Worm (Caenorhabditis elegans) whole organism, L2 larva: ENCODE data around the gene hlh-30.

Experiments used
- C34F6.9 ChIP-seq: fragments of 150-350 bp; optimal IDR thresholded peaks from 2 replicates; lab custom pipeline; 2014; ENCODE audit warnings: missing biosample characterization, missing genetic modification characterization
- F13H6.1 ChIP-seq: sonication (generic microtip); optimal IDR thresholded peaks from 2 replicates; lab custom pipeline; 2016; ENCODE audit warnings: missing genetic modification characterization, missing compliant biosample characterization
- ZK546.5 ChIP-seq: sonication (generic microtip); optimal IDR thresholded peaks from 2 replicates; lab custom pipeline; 2017; ENCODE audit warnings: missing biosample characterization, missing genetic modification characterization
- alr-1 ChIP-seq: fragments of 150-350 bp; optimal IDR thresholded peaks from 2 replicates; lab custom pipeline; 2014; ENCODE audit warnings: missing biosample characterization, missing genetic modification characterization
- aly-2 ChIP-seq: fragments of 150-350 bp; optimal IDR thresholded peaks from 2 replicates; lab custom pipeline; 2014; ENCODE audit warnings: missing biosample characterization, missing genetic modification characterization
- ama-1 ChIP-seq: fragments of 150-350 bp; optimal IDR thresholded peaks from 2 replicates; lab custom pipeline; 2018; ENCODE audit warnings: inconsistent platforms
- blmp-1 ChIP-seq: sonication (generic microtip); optimal IDR thresholded peaks from 2 replicates; lab custom pipeline; 2017; ENCODE audit warnings: missing genetic modification characterization, mild to moderate bottlenecking, missing compliant biosample characterization, antibody characterized with exemption, moderate library complexity; ENCODE audit not compliant: insufficient read depth
- ceh-16 ChIP-seq: fragments of 150-350 bp; optimal IDR thresholded peaks from 2 replicates; lab custom pipeline; 2014; ENCODE audit warnings: missing biosample characterization, missing genetic modification characterization
- ceh-82 ChIP-seq: fragments of 150-350 bp; optimal IDR thresholded peaks from 2 replicates; lab custom pipeline; 2014; ENCODE audit warnings: missing biosample characterization, missing genetic modification characterization
- dmd-4 ChIP-seq: sonication (generic microtip); optimal IDR thresholded peaks from 2 replicates; lab custom pipeline; 2017; ENCODE audit warnings: missing biosample characterization, missing genetic modification characterization
- egl-27 ChIP-seq: sonication (generic microtip); optimal IDR thresholded peaks from 3 replicates; lab custom pipeline; 2017; ENCODE audit warnings: missing biosample characterization, missing genetic modification reagents, missing genetic modification characterization
- elt-1 ChIP-seq: fragments of 150-350 bp; optimal IDR thresholded peaks from 2 replicates; lab custom pipeline; 2014; ENCODE audit warnings: missing biosample characterization, missing genetic modification characterization
- elt-3 ChIP-seq: sonication (generic microtip); optimal IDR thresholded peaks from 2 replicates; lab custom pipeline; 2017; ENCODE audit warnings: missing biosample characterization, missing genetic modification characterization
- fos-1 ChIP-seq: fragments of 150-350 bp; optimal IDR thresholded peaks from 2 replicates; lab custom pipeline; 2014; ENCODE audit warnings: missing biosample characterization, missing genetic modification characterization
- gmeb-1 ChIP-seq: fragments of 150-350 bp; optimal IDR thresholded peaks from 2 replicates; lab custom pipeline; 2014; ENCODE audit warnings: missing biosample characterization, missing genetic modification characterization
- lin-13 ChIP-seq: fragments of 150-350 bp; optimal IDR thresholded peaks from 2 replicates; lab custom pipeline; 2014; ENCODE audit warnings: missing biosample characterization, missing genetic modification reagents, missing genetic modification characterization
- lin-39 ChIP-seq: fragments of 150-350 bp; optimal IDR thresholded peaks from 2 replicates; lab custom pipeline; 2014; ENCODE audit warnings: missing biosample characterization, missing genetic modification reagents, missing genetic modification characterization
- mab-5 ChIP-seq: fragments of 150-350 bp; optimal IDR thresholded peaks from 2 replicates; lab custom pipeline; 2014; ENCODE audit warnings: missing biosample characterization, missing genetic modification characterization
- mbf-1 ChIP-seq: sonication (generic microtip); optimal IDR thresholded peaks from 2 replicates; lab custom pipeline; 2017; ENCODE audit warnings: missing biosample characterization, missing genetic modification characterization
- nhr-10 ChIP-seq: sonication (generic microtip); optimal IDR thresholded peaks from 2 replicates; lab custom pipeline; 2017; ENCODE audit warnings: missing biosample characterization, missing genetic modification characterization
- nhr-11 ChIP-seq: fragments of 150-350 bp; optimal IDR thresholded peaks from 2 replicates; lab custom pipeline; 2014; ENCODE audit warnings: missing biosample characterization, missing genetic modification characterization
- nhr-12 ChIP-seq: fragments of 150-350 bp; optimal IDR thresholded peaks from 2 replicates; lab custom pipeline; 2014; ENCODE audit warnings: missing biosample characterization, missing genetic modification characterization
- nhr-21 ChIP-seq: fragments of 150-350 bp; optimal IDR thresholded peaks from 2 replicates; lab custom pipeline; 2014; ENCODE audit warnings: missing biosample characterization, missing genetic modification characterization
- nhr-23 ChIP-seq: fragments of 150-350 bp; optimal IDR thresholded peaks from 2 replicates; lab custom pipeline; 2014; ENCODE audit warnings: missing biosample characterization, missing genetic modification reagents, missing genetic modification characterization
- nhr-237 ChIP-seq: fragments of 150-350 bp; optimal IDR thresholded peaks from 2 replicates; lab custom pipeline; 2014; ENCODE audit warnings: missing biosample characterization, missing genetic modification characterization
- nhr-6 ChIP-seq: fragments of 150-350 bp; optimal IDR thresholded peaks from 2 replicates; lab custom pipeline; 2014; ENCODE audit warnings: missing biosample characterization, missing genetic modification characterization
- nhr-77 ChIP-seq: fragments of 150-350 bp; optimal IDR thresholded peaks from 2 replicates; lab custom pipeline; 2014; ENCODE audit warnings: missing biosample characterization, missing genetic modification characterization
- peb-1 ChIP-seq: fragments of 150-350 bp; optimal IDR thresholded peaks from 2 replicates; lab custom pipeline; 2014; ENCODE audit warnings: missing biosample characterization, missing genetic modification characterization
- sem-4 ChIP-seq: fragments of 150-350 bp; optimal IDR thresholded peaks from 2 replicates; lab custom pipeline; 2014; ENCODE audit warnings: missing biosample characterization, missing genetic modification reagents, missing genetic modification characterization
- skn-1 ChIP-seq: sonication (generic microtip); optimal IDR thresholded peaks from 2 replicates; lab custom pipeline; 2017; ENCODE audit warnings: missing biosample characterization, missing genetic modification characterization
- sma-3 ChIP-seq: sonication (generic microtip); optimal IDR thresholded peaks from 2 replicates; lab custom pipeline; 2016; ENCODE audit warnings: missing genetic modification reagents, missing genetic modification characterization, missing compliant biosample characterization
- sma-9 ChIP-seq, 2 experiments: fragments of 150-350 bp in 1 of 2; sonication (generic microtip) in 1 of 2; optimal IDR thresholded peaks; 2 replicates each; lab custom pipeline; 2014 to 2016; ENCODE audit warnings: missing genetic modification characterization in 2 of 2, mild to moderate bottlenecking in 1 of 2, missing biosample characterization in 1 of 2, missing compliant biosample characterization in 1 of 2, missing genetic modification reagents in 1 of 2, moderate library complexity in 1 of 2
- unc-55 ChIP-seq: fragments of 150-350 bp; sonication (generic microtip); optimal IDR thresholded peaks from 3 replicates; lab custom pipeline; 2014; ENCODE audit warnings: missing biosample characterization, missing genetic modification reagents, missing genetic modification characterization
- ztf-1 ChIP-seq: fragments of 200-800 bp; sonication (Bioruptor generic); conservative IDR thresholded peaks from 2 replicates; pipeline ENCODE4 v1.3.6; 2022; ENCODE audit warnings: missing genetic modification characterization, missing compliant biosample characterization
- ztf-11 ChIP-seq: sonication (generic microtip); optimal IDR thresholded peaks from 2 replicates; lab custom pipeline; 2017; ENCODE audit warnings: missing biosample characterization, missing genetic modification characterization
- ztf-4 ChIP-seq: fragments of 150-350 bp; optimal IDR thresholded peaks from 2 replicates; lab custom pipeline; 2014; ENCODE audit warnings: missing biosample characterization, missing genetic modification characterization

The hlh-30 gene

ce11 chrIV:3994318-3994717, 40.4 kb downstream of the hlh-30 start, which contains the start of gene F47C12.13:
Gene F47C12.13, minus strand, starts transcription at chrIV:3994418.
- no peak for TF ChIP-seq gmeb-1 (tag; lab: Kevin White, UChicago)
- no peak for TF ChIP-seq ztf-11 (tag; lab: Kevin White, UChicago)
- no peak for TF ChIP-seq nhr-21 (tag; lab: Kevin White, UChicago)
- no peak for TF ChIP-seq unc-55 (GFP tag; lab: Kevin White, UChicago)
- TF ChIP-seq alr-1 (tag; lab: Kevin White, UChicago) = no peak
- no peak for TF ChIP-seq nhr-10 (tag; lab: Kevin White, UChicago)
- TF ChIP-seq ztf-4 (tag; lab: Kevin White, UChicago) = no peak
- TF ChIP-seq lin-13 (GFP tag; lab: Kevin White, UChicago) = no peak
- no peak for TF ChIP-seq lin-39 (tag; lab: Kevin White, UChicago)
- no peak for TF ChIP-seq elt-3 (tag; lab: Kevin White, UChicago)
- no peak for TF ChIP-seq ceh-16 (tag; lab: Kevin White, UChicago)
- TF ChIP-seq sma-9 (GFP tag; optimal IDR thresholded peaks at IDR 0.05; lab: Kevin White, UChicago) = no peak
- TF ChIP-seq sma-9 (tag; optimal IDR thresholded peaks at IDR 0.05; lab: Kevin White, UChicago) = no peak
- no peak for TF ChIP-seq aly-2
- TF ChIP-seq F13H6.1 = no peak
- TF ChIP-seq nhr-77 = no peak
- no peak for TF ChIP-seq sem-4
- no peak for TF ChIP-seq blmp-1
- no peak for TF ChIP-seq elt-1 (tag; lab: Kevin White, UChicago)
- no peak for TF ChIP-seq ztf-1

DNA sequence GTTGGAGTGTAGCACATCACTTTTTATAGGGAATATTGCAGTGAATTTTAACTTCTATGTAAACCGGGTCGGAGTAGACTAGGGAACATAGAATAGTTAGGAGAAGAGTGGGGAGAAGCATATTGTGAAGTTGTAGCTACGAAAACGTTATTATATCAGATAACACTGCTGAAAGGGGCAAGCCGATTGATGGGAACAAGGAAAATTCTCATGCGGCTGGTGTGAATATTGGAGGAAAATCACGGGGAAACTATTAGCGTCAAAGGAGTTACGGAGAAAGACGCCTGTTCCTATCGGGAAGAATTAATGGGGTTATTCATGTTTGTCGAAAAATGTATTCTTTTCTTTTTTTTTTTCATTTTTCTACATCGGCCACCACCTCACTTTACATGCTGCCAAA, 41.5 kb downstream of the hlh-30 start, which contains the start of gene F47C12.6:
TSS of gene F47C12.6 (minus strand) at position 101 of the 400 bp plus-strand sequence.
- no peak for TF ChIP-seq peb-1 (tag; lab: Kevin White, UChicago)
- no peak for TF ChIP-seq F13H6.1

- TF ChIP-seq alr-1 (tag; lab: Kevin White, UChicago) = no peak
- no peak for TF ChIP-seq dmd-4 (tag; lab: Kevin White, UChicago)
- TF ChIP-seq ceh-16 (tag; lab: Kevin White, UChicago) = no peak
- TF ChIP-seq C34F6.9 (tag; lab: Kevin White, UChicago) = no peak
- no peak for TF ChIP-seq ztf-11 (tag; lab: Kevin White, UChicago)
- TF ChIP-seq skn-1 = no peak
- peak; percentile 65 for TF ChIP-seq sma-9 (GFP tag; optimal IDR thresholded peaks at IDR 0.05; lab: Kevin White, UChicago)
- no peak for TF ChIP-seq sma-9 (tag; optimal IDR thresholded peaks at IDR 0.05; lab: Kevin White, UChicago)
- TF ChIP-seq fos-1 (tag; lab: Kevin White, UChicago) = peak; percentile 100
- no peak for TF ChIP-seq ztf-4 (tag; lab: Kevin White, UChicago)
- no peak for TF ChIP-seq sem-4
- TF ChIP-seq nhr-6 (tag; lab: Kevin White, UChicago) = no peak
- TF ChIP-seq ztf-1 = no peak
- no peak for TF ChIP-seq ama-1 (lab: Kevin White, UChicago)
- TF ChIP-seq lin-13 (GFP tag; lab: Kevin White, UChicago) = no peak
- no peak for TF ChIP-seq unc-55 (GFP tag; lab: Kevin White, UChicago)
- TF ChIP-seq mbf-1 = no peak
- no peak for TF ChIP-seq nhr-237 (tag; lab: Kevin White, UChicago)
- no peak for TF ChIP-seq nhr-23 (tag; lab: Kevin White, UChicago)
- peak; percentile 62 for TF ChIP-seq gmeb-1 (tag; lab: Kevin White, UChicago)
- no peak for TF ChIP-seq mab-5 (tag; lab: Kevin White, UChicago)
- TF ChIP-seq sma-3 (GFP tag; lab: Kevin White, UChicago) = no peak
- no peak for TF ChIP-seq elt-3 (tag; lab: Kevin White, UChicago)
- TF ChIP-seq nhr-11 (tag; lab: Kevin White, UChicago) = no peak
- no peak for TF ChIP-seq nhr-12 (tag; lab: Kevin White, UChicago)
- TF ChIP-seq ceh-82 (tag; lab: Kevin White, UChicago) = no peak
- no peak for TF ChIP-seq ZK546.5
- TF ChIP-seq elt-1 (tag; lab: Kevin White, UChicago) = no peak
- no peak for TF ChIP-seq nhr-10 (tag; lab: Kevin White, UChicago)
- peak; percentile 45 for TF ChIP-seq egl-27 (tag; lab: Kevin White, UChicago)
- TF ChIP-seq, all 48 proteins: peak for 4
Observed at ce11 chrIV:3988638-3989152, 46.1 kb downstream of the hlh-30 start, which contains the start of gene clec-78. Gene clec-78, plus strand, starts transcription at chrIV:3989102.

DNA sequence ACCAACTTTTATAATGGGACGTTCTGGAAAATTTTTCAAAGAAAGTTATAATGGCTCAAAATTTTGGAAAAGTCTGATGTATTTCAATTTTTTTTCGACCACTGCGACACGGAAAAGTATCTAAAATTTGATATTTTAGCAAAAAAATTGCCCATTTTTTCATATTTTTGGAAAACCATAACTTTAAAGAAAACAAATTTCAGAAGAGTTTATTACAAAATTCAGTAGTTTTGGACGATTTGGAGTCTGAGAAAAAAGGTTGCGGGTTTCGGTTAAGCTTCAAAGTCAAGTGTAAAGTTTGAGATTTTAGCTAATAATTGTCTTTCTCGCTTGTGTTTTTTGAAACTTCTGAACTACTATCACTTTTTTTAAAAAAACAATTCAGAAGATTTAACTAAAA, 46.6 kb downstream of the hlh-30 start:
- TF ChIP-seq skn-1 (no peak), ztf-1 (no peak)
- TF ChIP-seq, all 48 proteins: peak for 0
